Fruit fly (Drosophila melanogaster) whole organism: ENCODE measurements around the gene CG11470.

Experiments
- Dll ChIP-seq: fragments of >200 bp; optimal IDR thresholded peaks from 2 replicates; lab custom pipeline; 2017
- EcR ChIP-seq, 2 experiments: fragments of >200 bp; optimal IDR thresholded peaks; 2 replicates each; lab custom pipeline; 2017; ENCODE audit warnings: missing biosample characterization in 2 of 2, missing genetic modification characterization in 2 of 2, missing genetic modification reagents in 2 of 2
- psq ChIP-seq: fragments of >200 bp; optimal IDR thresholded peaks from 2 replicates; lab custom pipeline; 2017

DNA sequence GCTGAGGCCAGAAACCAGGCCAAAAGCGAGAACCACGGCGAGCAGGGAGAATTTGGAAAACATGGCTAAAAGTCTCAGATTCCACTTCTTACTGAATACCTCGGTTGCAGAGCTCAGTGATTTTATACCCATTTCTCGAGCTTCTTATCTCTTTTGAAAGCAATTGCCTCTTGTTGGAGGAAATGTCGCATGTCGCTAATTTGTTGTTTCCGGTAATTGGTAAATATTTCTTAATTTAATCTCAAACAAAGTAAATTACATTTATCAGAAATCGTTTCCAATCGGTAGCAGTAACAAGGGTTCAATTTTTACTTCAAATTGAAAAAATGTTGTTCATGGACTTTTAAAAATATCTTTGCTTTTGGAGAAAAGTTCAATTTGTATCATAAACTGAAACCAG lies 1.6 kb downstream of the CG11470 start, which contains the start of gene CG7567:
- TF ChIP-seq EcR (GFP tag; optimal IDR thresholded peaks at IDR 0.05; lab: Kevin White, UChicago) = no peak
- no peak for TF ChIP-seq psq (lab: Kevin White, UChicago)
- TF ChIP-seq Dll (lab: Kevin White, UChicago) = no peak
